Worm (Caenorhabditis elegans) whole organism, L2 larva: Measurements from ENCODE around the gene cyp-14A2.

Source experiments
- C34F6.9 ChIP-seq: fragments of 150-350 bp; optimal IDR thresholded peaks from 2 replicates; lab custom pipeline; 2014; ENCODE audit warnings: missing biosample characterization, missing genetic modification characterization
- F13H6.1 ChIP-seq: sonication (generic microtip); optimal IDR thresholded peaks from 2 replicates; lab custom pipeline; 2016; ENCODE audit warnings: missing genetic modification characterization, missing compliant biosample characterization
- R02D3.7 ChIP-seq: fragments of 150-350 bp; optimal IDR thresholded peaks from 2 replicates; lab custom pipeline; 2014; ENCODE audit warnings: missing biosample characterization, missing genetic modification characterization
- Y55F3AM.14 ChIP-seq: fragments of 200-800 bp; sonication (Bioruptor generic); optimal IDR thresholded peaks from 2 replicates; lab custom pipeline; 2018; ENCODE audit warnings: mild to moderate bottlenecking, missing genetic modification characterization, missing compliant biosample characterization
- ZK546.5 ChIP-seq: sonication (generic microtip); optimal IDR thresholded peaks from 2 replicates; lab custom pipeline; 2017; ENCODE audit warnings: missing biosample characterization, missing genetic modification characterization
- alr-1 ChIP-seq: fragments of 150-350 bp; optimal IDR thresholded peaks from 2 replicates; lab custom pipeline; 2014; ENCODE audit warnings: missing biosample characterization, missing genetic modification characterization
- aly-2 ChIP-seq: fragments of 150-350 bp; optimal IDR thresholded peaks from 2 replicates; lab custom pipeline; 2014; ENCODE audit warnings: missing biosample characterization, missing genetic modification characterization
- blmp-1 ChIP-seq: sonication (generic microtip); optimal IDR thresholded peaks from 2 replicates; lab custom pipeline; 2017; ENCODE audit warnings: missing genetic modification characterization, mild to moderate bottlenecking, missing compliant biosample characterization, antibody characterized with exemption, moderate library complexity; ENCODE audit not compliant: insufficient read depth
- ceh-16 ChIP-seq: fragments of 150-350 bp; optimal IDR thresholded peaks from 2 replicates; lab custom pipeline; 2014; ENCODE audit warnings: missing biosample characterization, missing genetic modification characterization
- ceh-82 ChIP-seq: fragments of 150-350 bp; optimal IDR thresholded peaks from 2 replicates; lab custom pipeline; 2014; ENCODE audit warnings: missing biosample characterization, missing genetic modification characterization
- crh-2 ChIP-seq: sonication (generic microtip); optimal IDR thresholded peaks from 2 replicates; lab custom pipeline; 2017; ENCODE audit warnings: missing biosample characterization, missing genetic modification characterization
- elt-1 ChIP-seq: fragments of 150-350 bp; optimal IDR thresholded peaks from 2 replicates; lab custom pipeline; 2014; ENCODE audit warnings: missing biosample characterization, missing genetic modification characterization
- elt-3 ChIP-seq: sonication (generic microtip); optimal IDR thresholded peaks from 2 replicates; lab custom pipeline; 2017; ENCODE audit warnings: missing biosample characterization, missing genetic modification characterization
- fos-1 ChIP-seq: fragments of 150-350 bp; optimal IDR thresholded peaks from 2 replicates; lab custom pipeline; 2014; ENCODE audit warnings: missing biosample characterization, missing genetic modification characterization
- gmeb-1 ChIP-seq: fragments of 150-350 bp; optimal IDR thresholded peaks from 2 replicates; lab custom pipeline; 2014; ENCODE audit warnings: missing biosample characterization, missing genetic modification characterization
- lin-11 ChIP-seq: fragments of 150-350 bp; sonication (generic microtip); optimal IDR thresholded peaks from 2 replicates; lab custom pipeline; 2014; ENCODE audit warnings: missing biosample characterization, missing genetic modification characterization, inconsistent platforms, mixed read lengths
- lin-13 ChIP-seq: fragments of 150-350 bp; optimal IDR thresholded peaks from 2 replicates; lab custom pipeline; 2014; ENCODE audit warnings: missing biosample characterization, missing genetic modification reagents, missing genetic modification characterization
- lsy-2 ChIP-seq, 2 experiments: fragments of 150-350 bp in 1 of 2; sonication (generic microtip) in 1 of 2; optimal IDR thresholded peaks; 2 replicates each; lab custom pipeline; 2014 to 2017; ENCODE audit warnings: missing biosample characterization in 2 of 2, missing genetic modification characterization in 2 of 2
- mab-5 ChIP-seq: fragments of 150-350 bp; optimal IDR thresholded peaks from 2 replicates; lab custom pipeline; 2014; ENCODE audit warnings: missing biosample characterization, missing genetic modification characterization
- mdl-1 ChIP-seq, 2 experiments: fragments of 150-350 bp in 1 of 2; sonication (generic microtip) in 1 of 2; optimal IDR thresholded peaks; 2 replicates each; lab custom pipeline; 2017; ENCODE audit warnings: missing biosample characterization in 2 of 2, missing genetic modification characterization in 2 of 2
- nhr-10 ChIP-seq: sonication (generic microtip); optimal IDR thresholded peaks from 2 replicates; lab custom pipeline; 2017; ENCODE audit warnings: missing biosample characterization, missing genetic modification characterization
- nhr-11 ChIP-seq: fragments of 150-350 bp; optimal IDR thresholded peaks from 2 replicates; lab custom pipeline; 2014; ENCODE audit warnings: missing biosample characterization, missing genetic modification characterization
- nhr-12 ChIP-seq: fragments of 150-350 bp; optimal IDR thresholded peaks from 2 replicates; lab custom pipeline; 2014; ENCODE audit warnings: missing biosample characterization, missing genetic modification characterization
- nhr-129 ChIP-seq: fragments of 150-350 bp; optimal IDR thresholded peaks from 2 replicates; lab custom pipeline; 2014; ENCODE audit warnings: missing biosample characterization, missing genetic modification characterization
- nhr-21 ChIP-seq: fragments of 150-350 bp; optimal IDR thresholded peaks from 2 replicates; lab custom pipeline; 2014; ENCODE audit warnings: missing biosample characterization, missing genetic modification characterization
- nhr-25 ChIP-seq: fragments of 150-350 bp; sonication (generic microtip); optimal IDR thresholded peaks from 3 replicates; lab custom pipeline; 2014; ENCODE audit warnings: missing biosample characterization, missing genetic modification characterization
- nhr-6 ChIP-seq: fragments of 150-350 bp; optimal IDR thresholded peaks from 2 replicates; lab custom pipeline; 2014; ENCODE audit warnings: missing biosample characterization, missing genetic modification characterization
- nhr-77 ChIP-seq: fragments of 150-350 bp; optimal IDR thresholded peaks from 2 replicates; lab custom pipeline; 2014; ENCODE audit warnings: missing biosample characterization, missing genetic modification characterization
- sem-4 ChIP-seq: fragments of 150-350 bp; optimal IDR thresholded peaks from 2 replicates; lab custom pipeline; 2014; ENCODE audit warnings: missing biosample characterization, missing genetic modification reagents, missing genetic modification characterization
- skn-1 ChIP-seq: sonication (generic microtip); optimal IDR thresholded peaks from 2 replicates; lab custom pipeline; 2017; ENCODE audit warnings: missing biosample characterization, missing genetic modification characterization
- sma-3 ChIP-seq: sonication (generic microtip); optimal IDR thresholded peaks from 2 replicates; lab custom pipeline; 2016; ENCODE audit warnings: missing genetic modification reagents, missing genetic modification characterization, missing compliant biosample characterization
- sma-9 ChIP-seq, 2 experiments: fragments of 150-350 bp in 1 of 2; sonication (generic microtip) in 1 of 2; optimal IDR thresholded peaks; 2 replicates each; lab custom pipeline; 2014 to 2016; ENCODE audit warnings: missing genetic modification characterization in 2 of 2, mild to moderate bottlenecking in 1 of 2, missing biosample characterization in 1 of 2, missing compliant biosample characterization in 1 of 2, missing genetic modification reagents in 1 of 2, moderate library complexity in 1 of 2
- snpc-4 ChIP-seq: fragments of 150-350 bp; optimal IDR thresholded peaks from 2 replicates; lab custom pipeline; 2014; ENCODE audit warnings: missing biosample characterization, missing genetic modification characterization
- unc-39 ChIP-seq: fragments of 150-350 bp; optimal IDR thresholded peaks from 2 replicates; lab custom pipeline; 2014; ENCODE audit warnings: missing biosample characterization, missing genetic modification characterization
- unc-55 ChIP-seq: fragments of 150-350 bp; sonication (generic microtip); optimal IDR thresholded peaks from 3 replicates; lab custom pipeline; 2014; ENCODE audit warnings: missing biosample characterization, missing genetic modification reagents, missing genetic modification characterization
- zag-1 ChIP-seq: fragments of 150-350 bp; optimal IDR thresholded peaks from 2 replicates; lab custom pipeline; 2014; ENCODE audit warnings: missing biosample characterization, missing genetic modification characterization
- ztf-11 ChIP-seq: sonication (generic microtip); optimal IDR thresholded peaks from 2 replicates; lab custom pipeline; 2017; ENCODE audit warnings: missing biosample characterization, missing genetic modification characterization

cyp-14A2 gene

DNA sequence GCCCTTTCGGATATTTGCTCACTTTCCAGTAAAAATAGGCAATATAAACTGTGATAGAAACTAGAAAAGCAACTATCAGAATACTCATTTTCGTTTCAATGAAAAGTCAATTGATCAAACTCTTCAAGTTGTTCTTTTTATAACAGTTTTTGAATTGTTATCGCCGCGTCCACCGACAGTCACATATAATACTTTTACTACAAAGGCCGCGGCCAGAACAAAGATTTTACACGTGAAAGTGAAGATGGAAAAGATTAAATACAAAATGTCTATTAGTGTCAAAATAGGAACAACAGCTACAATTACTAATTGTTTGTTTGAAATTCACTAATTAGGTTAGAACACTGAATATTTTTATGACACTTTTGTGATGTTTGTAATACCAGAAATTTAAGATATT lies at the start of gene cyp-14A2:
cyp-14A2 (minus strand) TSS at position 101 of the 400 bp plus-strand sequence.
- TF ChIP-seq F13H6.1 (tag; lab: Kevin White, UChicago) (no peak), lin-11 (tag; lab: Kevin White, UChicago) (no peak), ceh-16 (no peak), aly-2 (tag; lab: Kevin White, UChicago) (no peak), sem-4 (tag; lab: Kevin White, UChicago) (no peak), alr-1 (tag; lab: Kevin White, UChicago) (no peak), ZK546.5 (no peak), sma-3 (GFP tag; lab: Kevin White, UChicago) (no peak), C34F6.9 (tag; lab: Kevin White, UChicago) (no peak), nhr-10 (tag; lab: Kevin White, UChicago) (no peak), mab-5 (tag; lab: Kevin White, UChicago) (no peak), snpc-4 (tag; lab: Kevin White, UChicago) (no peak), lsy-2 (tag; optimal IDR thresholded peaks at IDR 0.05; lab: Kevin White, UChicago) (no peak)

DNA sequence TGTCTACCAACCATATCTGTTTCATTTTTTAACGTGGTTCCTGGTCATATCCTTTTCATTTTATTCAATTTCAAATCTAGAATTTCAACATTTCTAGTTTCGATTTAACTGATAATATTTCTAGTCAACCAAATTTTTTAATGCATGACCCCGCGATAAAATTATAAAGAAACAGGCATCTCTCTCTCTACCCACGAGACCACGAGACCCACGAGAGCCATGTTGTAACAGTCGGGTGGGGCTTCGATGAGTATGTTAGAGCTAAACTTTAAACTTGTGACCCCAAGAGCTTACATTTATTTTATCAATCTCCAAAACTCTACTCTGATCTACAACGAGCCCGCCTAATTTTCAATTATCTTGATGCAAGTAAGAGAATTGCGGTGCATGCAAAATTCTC lies 48.8 kb upstream of the cyp-14A2 start:
- peak; percentile 1 for TF ChIP-seq sma-9 (GFP tag; optimal IDR thresholded peaks at IDR 0.05; lab: Kevin White, UChicago)
- TF ChIP-seq sma-9 (tag; optimal IDR thresholded peaks at IDR 0.05; lab: Kevin White, UChicago): no peak
- TF ChIP-seq gmeb-1 (tag; lab: Kevin White, UChicago): no peak
- TF ChIP-seq ceh-82 (tag; lab: Kevin White, UChicago): no peak
- no peak for TF ChIP-seq nhr-6 (tag; lab: Kevin White, UChicago)
- peak; percentile 27 for TF ChIP-seq nhr-129

DNA sequence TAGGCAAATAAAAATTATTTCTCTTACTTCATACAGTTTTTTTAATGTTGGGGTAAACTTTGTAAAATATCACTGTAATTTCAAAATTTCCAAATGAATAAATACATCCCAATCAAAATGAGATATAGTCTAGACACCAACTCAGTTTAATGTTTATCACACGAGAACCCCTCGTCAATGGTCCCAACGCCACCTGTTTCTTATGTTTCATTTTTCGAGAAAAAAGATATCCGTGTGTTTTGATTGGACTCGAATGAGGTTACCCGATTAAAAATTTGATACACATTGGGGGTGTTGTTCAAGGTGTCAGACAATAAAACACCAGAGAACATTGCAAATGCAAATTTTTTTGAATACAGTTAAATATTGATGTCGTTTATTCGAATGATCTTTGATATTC lies 48.0 kb upstream of the cyp-14A2 start:
- TF ChIP-seq lsy-2 (tag; optimal IDR thresholded peaks at IDR 0.05; lab: Kevin White, UChicago) (peak in 1 of 2 experiments; percentile 23), nhr-129 (peak; percentile 2), ztf-11 (tag; lab: Kevin White, UChicago) (no peak)

DNA sequence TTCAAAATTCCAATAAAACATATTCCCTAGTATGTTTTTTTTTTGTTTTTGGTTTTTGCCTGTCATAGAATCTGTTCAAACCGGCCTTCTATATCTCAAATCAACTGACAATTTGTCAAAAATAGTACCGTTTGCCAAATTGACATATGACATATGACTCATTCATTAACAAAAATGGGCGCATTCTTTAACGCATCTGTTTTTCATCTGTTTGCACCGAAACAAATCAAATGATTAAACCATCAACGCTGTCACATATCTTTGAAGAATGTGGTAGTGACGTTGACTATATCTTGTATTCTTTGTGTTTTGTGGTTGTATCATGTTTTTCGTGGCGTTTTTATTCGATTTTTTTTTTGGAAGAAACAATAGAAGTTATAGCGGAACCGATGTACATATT lies 45.6 kb upstream of the cyp-14A2 start:
- TF ChIP-seq unc-39 (tag; lab: Kevin White, UChicago) (no peak), fos-1 (tag; lab: Kevin White, UChicago) (peak; percentile 2), aly-2 (tag; lab: Kevin White, UChicago) (no peak), nhr-129 (no peak), nhr-21 (tag; lab: Kevin White, UChicago) (peak; percentile 33), nhr-25 (tag; lab: Kevin White, UChicago) (peak; percentile 77), sma-3 (GFP tag; lab: Kevin White, UChicago) (peak; percentile 76), nhr-11 (no peak), ceh-16 (no peak), mab-5 (tag; lab: Kevin White, UChicago) (peak; percentile 23), sma-9 (GFP tag; optimal IDR thresholded peaks at IDR 0.05; lab: Kevin White, UChicago) (peak; percentile 59), sma-9 (tag; optimal IDR thresholded peaks at IDR 0.05; lab: Kevin White, UChicago) (no peak)

DNA sequence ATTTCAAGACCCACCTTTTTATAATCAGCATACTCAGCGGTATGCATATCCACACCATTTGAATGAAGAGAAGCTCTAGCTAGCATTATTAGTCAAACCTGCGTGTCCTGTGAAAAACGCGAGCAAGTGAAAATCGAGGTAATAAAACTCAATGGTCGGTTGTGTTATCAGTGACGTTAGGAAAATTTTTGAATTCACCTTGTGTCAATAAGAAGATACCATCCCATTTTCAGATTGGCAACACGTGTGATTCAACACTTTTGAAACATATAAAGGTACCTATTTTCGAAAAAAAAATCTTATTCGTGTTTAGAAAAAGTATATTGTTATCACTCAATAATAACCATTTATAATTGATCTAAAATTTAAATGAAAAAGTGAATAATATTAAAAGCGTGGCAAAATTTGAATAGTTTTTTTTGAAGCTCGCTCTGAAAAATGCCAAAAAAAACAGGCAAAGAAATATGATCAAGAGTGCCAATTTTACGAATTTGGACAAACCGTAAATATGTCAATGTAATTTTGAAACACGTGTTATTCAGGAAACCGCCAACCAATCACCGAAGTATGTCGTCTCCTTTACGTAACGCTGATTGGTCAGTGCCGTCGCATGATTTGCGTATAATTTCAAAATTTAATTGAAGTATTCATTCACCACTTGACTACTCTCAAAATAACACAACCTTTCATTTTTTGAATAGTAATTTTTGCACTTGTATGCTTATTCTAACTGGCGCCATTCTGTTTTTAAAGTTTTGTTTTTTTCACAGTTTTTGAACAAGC lies 42.3 kb upstream of the cyp-14A2 start, which contains the start of gene F46G10.1:
F46G10.1 (minus strand) TSS at position 115 of the 783 bp plus-strand sequence.
- TF ChIP-seq F13H6.1 (tag; lab: Kevin White, UChicago) (no peak), aly-2 (tag; lab: Kevin White, UChicago) (no peak), crh-2 (tag; lab: Kevin White, UChicago) (peak; percentile 45), lsy-2 (tag; optimal IDR thresholded peaks at IDR 0.05; lab: Kevin White, UChicago) (no peak), lin-13 (no peak), unc-55 (GFP tag; lab: Kevin White, UChicago) (no peak), nhr-77 (tag; lab: Kevin White, UChicago) (no peak), ceh-82 (tag; lab: Kevin White, UChicago) (no peak), nhr-6 (tag; lab: Kevin White, UChicago) (no peak), R02D3.7 (tag; lab: Kevin White, UChicago) (no peak), zag-1 (no peak), ZK546.5 (no peak), mdl-1 (tag; optimal IDR thresholded peaks at IDR 0.05; lab: Kevin White, UChicago) (no peak), unc-39 (tag; lab: Kevin White, UChicago) (no peak), sma-9 (GFP tag; optimal IDR thresholded peaks at IDR 0.05; lab: Kevin White, UChicago) (peak; percentile 49), sma-9 (tag; optimal IDR thresholded peaks at IDR 0.05; lab: Kevin White, UChicago) (no peak), skn-1 (tag; lab: Kevin White, UChicago) (no peak), Y55F3AM.14 (no peak), fos-1 (tag; lab: Kevin White, UChicago) (peak; percentile 86), elt-1 (tag; lab: Kevin White, UChicago) (no peak), blmp-1 (tag; lab: Kevin White, UChicago) (no peak), alr-1 (tag; lab: Kevin White, UChicago) (no peak), gmeb-1 (tag; lab: Kevin White, UChicago) (no peak), snpc-4 (tag; lab: Kevin White, UChicago) (no peak), nhr-12 (tag; lab: Kevin White, UChicago) (no peak), elt-3 (tag; lab: Kevin White, UChicago) (no peak)
